Worm (Caenorhabditis elegans) whole organism, L2 larva: Measurements from ENCODE around the gene rpl-34.

Source experiments
- Y55F3AM.14 ChIP-seq: fragments of 200-800 bp; sonication (Bioruptor generic); optimal IDR thresholded peaks from 2 replicates; lab custom pipeline; 2018; ENCODE audit warnings: mild to moderate bottlenecking, missing genetic modification characterization, missing compliant biosample characterization
- ama-1 ChIP-seq: fragments of 150-350 bp; optimal IDR thresholded peaks from 2 replicates; lab custom pipeline; 2018; ENCODE audit warnings: inconsistent platforms
- egl-27 ChIP-seq: sonication (generic microtip); optimal IDR thresholded peaks from 3 replicates; lab custom pipeline; 2017; ENCODE audit warnings: missing biosample characterization, missing genetic modification reagents, missing genetic modification characterization
- lin-11 ChIP-seq: fragments of 150-350 bp; sonication (generic microtip); optimal IDR thresholded peaks from 2 replicates; lab custom pipeline; 2014; ENCODE audit warnings: missing biosample characterization, missing genetic modification characterization, inconsistent platforms, mixed read lengths
- mdl-1 ChIP-seq, 2 experiments: fragments of 150-350 bp in 1 of 2; sonication (generic microtip) in 1 of 2; optimal IDR thresholded peaks; 2 replicates each; lab custom pipeline; 2017; ENCODE audit warnings: missing biosample characterization in 2 of 2, missing genetic modification characterization in 2 of 2
- nhr-237 ChIP-seq: fragments of 150-350 bp; optimal IDR thresholded peaks from 2 replicates; lab custom pipeline; 2014; ENCODE audit warnings: missing biosample characterization, missing genetic modification characterization
- snpc-4 ChIP-seq: fragments of 150-350 bp; optimal IDR thresholded peaks from 2 replicates; lab custom pipeline; 2014; ENCODE audit warnings: missing biosample characterization, missing genetic modification characterization
- unc-39 ChIP-seq: fragments of 150-350 bp; optimal IDR thresholded peaks from 2 replicates; lab custom pipeline; 2014; ENCODE audit warnings: missing biosample characterization, missing genetic modification characterization
- ztf-1 ChIP-seq: fragments of 200-800 bp; sonication (Bioruptor generic); conservative IDR thresholded peaks from 2 replicates; pipeline ENCODE4 v1.3.6; 2022; ENCODE audit warnings: missing genetic modification characterization, missing compliant biosample characterization

DNA sequence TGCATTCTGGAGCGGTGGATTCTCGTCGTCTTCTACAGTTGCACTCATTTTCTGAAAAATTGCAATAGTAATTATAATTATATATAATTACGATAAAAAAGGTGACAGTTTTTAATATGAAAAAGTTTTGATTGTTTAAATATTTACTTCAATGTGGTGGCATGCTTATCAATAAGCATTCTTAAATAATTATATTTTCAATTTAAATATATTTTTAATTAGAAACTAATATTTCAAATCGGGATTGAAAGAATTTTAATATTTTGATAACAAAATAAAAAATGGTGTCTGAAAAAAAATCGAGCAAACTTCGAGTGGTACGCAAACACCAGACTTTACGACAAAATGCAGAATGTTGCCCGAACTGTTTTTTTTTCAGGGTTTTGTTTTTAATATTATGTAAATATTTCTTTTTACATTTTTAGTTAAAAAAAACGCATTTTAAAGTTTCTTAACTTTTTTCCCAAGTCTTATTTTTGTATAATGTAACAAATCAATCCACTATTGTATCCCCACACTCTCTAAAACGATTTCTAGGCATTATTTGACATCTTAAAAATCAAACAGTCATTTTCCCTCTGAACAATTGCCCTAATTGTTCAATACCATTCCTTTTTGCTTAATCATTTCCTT, 13.5 kb downstream of the rpl-34 start, which contains the start of the genes C42C1.12 and C42C1.19:
- no peak for TF ChIP-seq Y55F3AM.14 (GFP tag; lab: Kevin White, UChicago)
- TF ChIP-seq lin-11 (tag; lab: Kevin White, UChicago): no peak
- no peak for TF ChIP-seq unc-39 (tag; lab: Kevin White, UChicago)
- no peak for TF ChIP-seq mdl-1 (tag; optimal IDR thresholded peaks at IDR 0.05; lab: Kevin White, UChicago)
- no peak for TF ChIP-seq nhr-237 (tag; lab: Kevin White, UChicago)
- TF ChIP-seq ztf-1 (GFP tag; lab: Robert Waterston, UW): no peak
- no peak for TF ChIP-seq snpc-4
- TF ChIP-seq ama-1 (lab: Kevin White, UChicago): no peak
- no peak for TF ChIP-seq egl-27 (tag; lab: Kevin White, UChicago)
